Worm (Caenorhabditis elegans): ENCODE results near the gene mig-23.

- TF ChIP-seq ces-1 (GFP tag; optimal IDR thresholded peaks at IDR 0.05) (no peak), unc-130 (tag; optimal IDR thresholded peaks at IDR 0.05) (no peak), lin-13 (GFP tag; optimal IDR thresholded peaks at IDR 0.05) (no peak), elt-2 (tag; optimal IDR thresholded peaks at IDR 0.05) (no peak), nhr-76 (tag; optimal IDR thresholded peaks at IDR 0.05) (no peak), unc-30 (tag; optimal IDR thresholded peaks at IDR 0.05) (no peak), aly-2 (tag; optimal IDR thresholded peaks at IDR 0.05) (no peak), nhr-85 (tag) (peak; percentile 74)
Observed at ce11 chrX:5976206-5976960, 27.7 kb upstream of the mig-23 start.
